Worm (Caenorhabditis elegans): ENCODE measurements around the gene Y27F2A.8.
A peak's percentile ranks its signal among the peaks of the same experiment; 100 is the strongest.
"Not testable (repeated sequence)": the region's sequence is repeated elsewhere in the genome, so short reads cannot be mapped to it uniquely, and the experiment has no call there.

The Y27F2A.8 gene

DNA sequence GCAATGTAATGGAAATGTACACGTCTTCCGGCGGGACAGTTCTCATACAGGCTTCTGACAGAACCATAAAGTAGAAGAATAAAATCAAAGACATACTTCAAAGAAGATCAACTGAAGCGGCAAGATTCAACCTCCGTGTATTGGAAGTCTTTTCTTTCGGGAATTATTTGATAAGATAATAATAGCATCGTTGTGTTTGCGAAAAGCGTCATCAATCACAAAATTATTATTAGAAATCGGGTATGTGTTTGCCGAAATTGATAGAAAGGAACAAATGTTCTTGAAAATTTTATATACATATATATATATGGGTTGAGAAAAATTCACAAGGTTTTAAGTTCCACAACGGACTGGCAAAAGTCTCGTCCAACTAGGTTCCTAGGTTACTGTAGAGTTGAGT, 8.0 kb downstream of the Y27F2A.8 start, which contains the start of gene Y27F2A.9:
TSS of gene Y27F2A.9 (minus strand) at position 101 of the 400 bp plus-strand sequence.
- TF ChIP-seq aptf-2 (GFP tag; conservative IDR thresholded peaks at IDR 0.05); sea-2 (GFP tag; IDR thresholded peaks at IDR 0.05); Y95B8A.8 (GFP tag; IDR thresholded peaks at IDR 0.05): not testable (repeated sequence)

DNA sequence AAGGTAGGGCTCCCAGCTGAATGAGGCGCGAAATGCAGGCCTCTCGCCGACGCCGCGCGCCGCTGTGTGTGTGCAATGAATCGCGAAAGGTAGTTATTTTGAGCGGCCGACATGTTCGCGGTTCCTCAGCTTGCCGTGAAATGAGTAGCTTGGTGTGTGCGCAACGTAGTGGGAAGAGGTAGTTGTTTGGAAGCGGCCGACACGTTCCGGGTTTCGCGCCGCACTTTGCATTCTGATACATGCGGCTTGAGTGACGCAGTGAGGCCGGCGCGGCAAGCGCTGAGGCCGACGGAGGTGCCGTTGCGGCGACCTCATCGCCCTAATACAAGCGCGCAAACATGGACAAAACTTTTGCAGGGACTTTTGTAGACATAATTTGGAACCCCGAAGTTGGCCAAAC, 12.1 kb downstream of the Y27F2A.8 start:
- TF ChIP-seq F57C9.4 (tag; optimal IDR thresholded peaks at IDR 0.05) (no peak), fkh-3 (tag; optimal IDR thresholded peaks at IDR 0.05) (no peak), Y56A3A.18 (GFP tag; IDR thresholded peaks at IDR 0.05) (no peak), zfh-2 (GFP tag; conservative IDR thresholded peaks at IDR 0.05) (peak; percentile 69; the same call in 1 of the 2 replicates), snpc-4 (GFP tag; optimal IDR thresholded peaks at IDR 0.05) (no peak), snpc-4 (tag; optimal IDR thresholded peaks at IDR 0.05) (peak in 1 of 4 experiments; percentile 68), F37B4.10 (GFP tag; IDR thresholded peaks at IDR 0.05) (no peak), nfyb-1 (GFP tag; IDR thresholded peaks at IDR 0.05) (no peak), him-1 (tag; optimal IDR thresholded peaks at IDR 0.05) (no peak)

DNA sequence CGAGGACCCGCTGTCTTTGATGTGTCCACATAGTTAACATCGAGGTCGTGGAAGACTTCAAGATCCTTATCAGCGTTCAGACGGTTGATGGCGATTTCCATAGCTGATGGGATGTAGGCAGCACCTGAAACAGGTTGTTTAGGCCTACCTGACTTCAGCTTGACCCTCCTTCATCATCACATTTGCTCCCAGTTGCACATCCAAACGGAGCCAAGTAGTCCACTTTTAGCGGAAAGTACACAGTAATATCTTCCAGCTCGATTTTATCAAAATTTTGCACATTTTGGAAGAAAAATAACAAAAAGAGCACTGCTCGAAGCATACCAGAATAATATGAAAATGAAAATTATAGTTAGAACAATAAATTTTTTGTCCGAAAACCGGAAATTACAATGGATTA, 13.4 kb downstream of the Y27F2A.8 start, which contains the start of gene gcy-15:
TSS of gene gcy-15 (minus strand) at position 101 of the 400 bp plus-strand sequence.
- TF ChIP-seq snpc-1.1 (tag; optimal IDR thresholded peaks at IDR 0.05; ENCODE audit: insufficient read depth) (no peak), ZK185.1 (tag; optimal IDR thresholded peaks at IDR 0.05; ENCODE audit: poor library complexity, severe bottlenecking) (no peak), F39B2.1 (GFP tag; IDR thresholded peaks at IDR 0.05) (no peak), nhr-80 (tag; optimal IDR thresholded peaks at IDR 0.05) (no peak), egrh-3 (GFP tag; IDR thresholded peaks at IDR 0.05) (no peak)

DNA sequence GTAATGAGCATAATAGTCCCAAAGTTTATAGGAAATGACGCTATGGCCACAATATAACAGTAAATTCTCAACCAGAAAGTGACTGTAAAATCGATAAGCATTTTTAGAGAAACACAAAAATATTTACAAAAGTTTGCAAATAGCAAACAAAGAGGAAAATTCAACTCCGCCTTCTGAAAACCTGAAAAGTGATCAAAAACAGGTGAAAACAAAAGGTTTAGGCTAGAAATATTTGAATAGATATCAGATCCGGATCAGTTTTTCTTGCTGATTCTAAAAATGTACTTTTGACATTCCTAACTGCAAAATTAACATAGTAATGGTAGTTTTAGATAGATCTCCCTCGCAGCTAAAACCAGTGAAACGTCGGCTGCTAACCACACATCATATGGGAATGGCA, 15.4 kb downstream of the Y27F2A.8 start, which contains the start of gene sri-51:
TSS of gene sri-51 (minus strand) at position 101 of the 400 bp plus-strand sequence.
- TF ChIP-seq lin-35 (GFP tag; optimal IDR thresholded peaks at IDR 0.05): no peak
- no peak for TF ChIP-seq B0336.3 (GFP tag; IDR thresholded peaks at IDR 0.05)
- TF ChIP-seq nfyb-1 (GFP tag; IDR thresholded peaks at IDR 0.05): no peak
- no peak for TF ChIP-seq F33H1.4 (GFP tag; IDR thresholded peaks at IDR 0.05)
- no peak for TF ChIP-seq lin-26 (GFP tag; IDR thresholded peaks at IDR 0.05)
- no peak for TF ChIP-seq hlh-12 (tag; optimal IDR thresholded peaks at IDR 0.05)
- no peak for TF ChIP-seq C06A6.2 (GFP tag; conservative IDR thresholded peaks at IDR 0.05)
- no peak for TF ChIP-seq B0261.1 (tag; optimal IDR thresholded peaks at IDR 0.05)
- TF ChIP-seq nhr-120 (GFP tag; IDR thresholded peaks at IDR 0.05): no peak
- TF ChIP-seq madf-8 (GFP tag; conservative IDR thresholded peaks at IDR 0.05): no peak
- no peak for TF ChIP-seq lag-1 (GFP tag; IDR thresholded peaks at IDR 0.05)
- TF ChIP-seq nfya-1 (tag; optimal IDR thresholded peaks at IDR 0.05; ENCODE audit: borderline replicate concordance, insufficient read depth): no peak

DNA sequence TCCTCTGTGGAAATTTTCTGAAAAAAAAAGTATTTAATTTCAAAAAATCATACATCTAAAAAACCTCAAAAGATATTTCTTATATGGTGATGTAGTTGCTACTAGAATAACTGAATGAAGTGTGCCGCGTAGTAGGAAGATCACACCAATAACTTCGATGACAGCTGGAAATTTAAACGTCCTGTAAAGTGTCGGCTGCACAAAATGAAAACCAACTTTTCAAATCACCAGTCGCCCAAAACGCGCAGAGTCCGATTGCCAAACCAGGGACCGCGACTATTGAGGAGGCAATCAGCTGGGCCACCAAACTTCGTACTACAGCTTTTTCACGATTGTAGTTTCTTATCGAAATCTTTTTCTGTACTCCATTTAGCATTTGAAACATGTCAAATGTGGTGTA, 17.7 kb downstream of the Y27F2A.8 start, which contains the start of gene sri-48:
TSS of gene sri-48 (minus strand) at position 101 of the 400 bp plus-strand sequence.
- TF ChIP-seq ceh-100 (GFP tag; IDR thresholded peaks at IDR 0.05); egl-44 (GFP tag; IDR thresholded peaks at IDR 0.05); somi-1 (GFP tag; optimal IDR thresholded peaks at IDR 0.05): not testable (repeated sequence)

DNA sequence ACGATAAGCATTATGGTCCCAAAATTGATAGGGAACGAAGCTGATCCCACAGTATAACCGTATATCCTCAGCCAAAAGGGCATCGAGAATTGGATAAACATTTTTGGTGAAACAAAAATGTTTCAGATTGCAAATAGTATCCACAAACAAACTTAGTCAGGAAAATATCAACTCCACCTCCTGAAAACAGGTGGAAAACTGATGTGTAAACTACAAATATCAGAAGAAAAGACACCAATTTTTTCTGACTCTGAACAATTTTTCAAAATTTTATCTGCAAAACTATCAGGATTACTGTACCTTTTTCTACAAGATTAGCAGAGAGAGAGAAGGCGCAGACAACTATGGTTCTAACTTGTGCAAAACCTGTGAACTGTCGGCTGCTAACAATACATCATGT, 18.9 kb downstream of the Y27F2A.8 start, which contains the start of gene sri-53:
TSS of gene sri-53 (minus strand) at position 101 of the 400 bp plus-strand sequence.
- no peak for TF ChIP-seq ceh-27 (GFP tag; optimal IDR thresholded peaks at IDR 0.05)
